Fruit fly (Drosophila melanogaster) whole organism: ENCODE measurements around the gene prage.

Experiments used
- CG8478 ChIP-seq: fragments of >200 bp; optimal IDR thresholded peaks from 2 replicates; lab custom pipeline; 2018; ENCODE audit warnings: inconsistent platforms
- Dll ChIP-seq: fragments of >200 bp; optimal IDR thresholded peaks from 2 replicates; lab custom pipeline; 2017
- EcR ChIP-seq, 2 experiments: fragments of >200 bp; optimal IDR thresholded peaks; 2 replicates each; lab custom pipeline; 2017; ENCODE audit warnings: missing biosample characterization in 2 of 2, missing genetic modification characterization in 2 of 2, missing genetic modification reagents in 2 of 2
- pan ChIP-seq: fragments of >200 bp; optimal IDR thresholded peaks from 2 replicates; lab custom pipeline; 2017
- psq ChIP-seq: fragments of >200 bp; optimal IDR thresholded peaks from 2 replicates; lab custom pipeline; 2017
- usp ChIP-seq: fragments of >200 bp; optimal IDR thresholded peaks from 2 replicates; lab custom pipeline; 2017; ENCODE audit warnings: missing biosample characterization, missing genetic modification characterization, mixed read lengths

The prage gene

dm6 chrX:1823883-1824609 lies 50.5 kb downstream of the prage start:
- TF ChIP-seq EcR (GFP tag; optimal IDR thresholded peaks at IDR 0.05; lab: Kevin White, UChicago) (no peak), usp (no peak), pan (lab: Kevin White, UChicago) (no peak), psq (no peak), Dll (lab: Kevin White, UChicago) (no peak)

- TF ChIP-seq pan (lab: Kevin White, UChicago) (peak; percentile 94), EcR (GFP tag; optimal IDR thresholded peaks at IDR 0.05; lab: Kevin White, UChicago) (peak in 1 of 2 experiments; percentile 68), Dll (lab: Kevin White, UChicago) (no peak), CG8478 (lab: Kevin White, UChicago) (no peak), usp (no peak)
Observed at dm6 chrX:1824610-1824948, 51.1 kb downstream of the prage start.

dm6 chrX:1825912-1826862 lies 52.7 kb downstream of the prage start:
- TF ChIP-seq CG8478 (lab: Kevin White, UChicago) (no peak), EcR (GFP tag; optimal IDR thresholded peaks at IDR 0.05; lab: Kevin White, UChicago) (peak; percentile 63 to 72)

dm6 chrX:1828097-1828496 lies 54.6 kb downstream of the prage start:
- TF ChIP-seq EcR (GFP tag; optimal IDR thresholded peaks at IDR 0.05; lab: Kevin White, UChicago) (peak; percentile 39), usp (no peak)

- TF ChIP-seq CG8478 (lab: Kevin White, UChicago), result no peak
- peak in 1 of 2 experiments; percentile 12 for TF ChIP-seq EcR (GFP tag; optimal IDR thresholded peaks at IDR 0.05; lab: Kevin White, UChicago)
- TF ChIP-seq psq, result no peak
- TF ChIP-seq usp, result no peak
Observed at dm6 chrX:1830396-1831218, 57.1 kb downstream of the prage start.

- TF ChIP-seq EcR (GFP tag; optimal IDR thresholded peaks at IDR 0.05; lab: Kevin White, UChicago) (peak in 1 of 2 experiments; percentile 38), pan (lab: Kevin White, UChicago) (no peak)
Observed at dm6 chrX:1831219-1831555, 57.7 kb downstream of the prage start.

- TF ChIP-seq Dll (lab: Kevin White, UChicago), result no peak
- no peak for TF ChIP-seq EcR (GFP tag; optimal IDR thresholded peaks at IDR 0.05; lab: Kevin White, UChicago)
- no peak for TF ChIP-seq psq
- no peak for TF ChIP-seq usp
- TF ChIP-seq pan (lab: Kevin White, UChicago), result no peak
Observed at dm6 chrX:1832699-1833098, 59.2 kb downstream of the prage start.

- no peak for TF ChIP-seq Dll (lab: Kevin White, UChicago)
- TF ChIP-seq psq, result no peak
- no peak for TF ChIP-seq usp
- no peak for TF ChIP-seq pan (lab: Kevin White, UChicago)
- no peak for TF ChIP-seq EcR (GFP tag; optimal IDR thresholded peaks at IDR 0.05; lab: Kevin White, UChicago)
- TF ChIP-seq CG8478 (lab: Kevin White, UChicago), result no peak
Observed at dm6 chrX:1834702-1835376, 61.3 kb downstream of the prage start.

dm6 chrX:1840520-1840919 lies 67.0 kb downstream of the prage start:
- no peak for TF ChIP-seq pan (lab: Kevin White, UChicago)

- TF ChIP-seq Dll (lab: Kevin White, UChicago) (no peak), EcR (GFP tag; optimal IDR thresholded peaks at IDR 0.05; lab: Kevin White, UChicago) (no peak), psq (no peak), CG8478 (lab: Kevin White, UChicago) (no peak), pan (lab: Kevin White, UChicago) (no peak), usp (no peak)
Observed at dm6 chrX:1842875-1843274, 69.4 kb downstream of the prage start.

- no peak for TF ChIP-seq CG8478 (lab: Kevin White, UChicago)
- TF ChIP-seq pan (lab: Kevin White, UChicago), result no peak
- TF ChIP-seq Dll (lab: Kevin White, UChicago), result no peak
- TF ChIP-seq usp, result no peak
- no peak for TF ChIP-seq psq
- no peak for TF ChIP-seq EcR (GFP tag; optimal IDR thresholded peaks at IDR 0.05; lab: Kevin White, UChicago)
Observed at dm6 chrX:1845413-1845951, 72.0 kb downstream of the prage start.

- no peak for TF ChIP-seq CG8478 (lab: Kevin White, UChicago)
- TF ChIP-seq psq, result no peak
- no peak for TF ChIP-seq Dll (lab: Kevin White, UChicago)
- no peak for TF ChIP-seq EcR (GFP tag; optimal IDR thresholded peaks at IDR 0.05; lab: Kevin White, UChicago)
- TF ChIP-seq pan (lab: Kevin White, UChicago), result no peak
- no peak for TF ChIP-seq usp
Observed at dm6 chrX:1846386-1846785, 72.9 kb downstream of the prage start.
